Worm (Caenorhabditis elegans) whole organism, late embryonic: Measurements from ENCODE around the gene C01B10.44.
"Not testable (repeated sequence)": the region's sequence is repeated elsewhere in the genome, so short reads cannot be mapped to it uniquely, and the experiment has no call there.

ENCODE experiments used
- C08G9.2 ChIP-seq: sonication (generic microtip); optimal IDR thresholded peaks from 2 replicates; lab custom pipeline; 2016; ENCODE audit warnings: mild to moderate bottlenecking, missing genetic modification characterization, moderate library complexity, missing compliant biosample characterization
- T23F11.4 ChIP-seq: fragments of 200-800 bp; sonication (Bioruptor generic); optimal IDR thresholded peaks from 2 replicates; lab custom pipeline; 2018; ENCODE audit warnings: mild to moderate bottlenecking, missing genetic modification characterization, missing compliant biosample characterization
- ahr-1 ChIP-seq: sonication (generic microtip); optimal IDR thresholded peaks from 2 replicates; lab custom pipeline; 2016; ENCODE audit warnings: missing genetic modification characterization, missing compliant biosample characterization
- ceh-19 ChIP-seq: fragments of 200-800 bp; sonication (Bioruptor generic); optimal IDR thresholded peaks from 2 replicates; lab custom pipeline; 2018; ENCODE audit warnings: mild to moderate bottlenecking, missing genetic modification characterization, missing compliant biosample characterization
- ceh-2 ChIP-seq: sonication (generic microtip); optimal IDR thresholded peaks from 2 replicates; lab custom pipeline; 2016; ENCODE audit warnings: missing genotype, missing genetic modification characterization, missing compliant biosample characterization
- ceh-24 ChIP-seq: sonication (generic microtip); optimal IDR thresholded peaks from 2 replicates; lab custom pipeline; 2016; ENCODE audit warnings: mild to moderate bottlenecking, missing genetic modification characterization, missing compliant biosample characterization
- ceh-30 ChIP-seq: fragments of 150-350 bp; optimal IDR thresholded peaks from 2 replicates; lab custom pipeline; 2014; ENCODE audit warnings: missing biosample characterization, missing genetic modification characterization
- ceh-45 ChIP-seq: fragments of 200-800 bp; sonication (Bioruptor generic); IDR thresholded peaks from 2 replicates; pipeline ENCODE4 v1.3.6; 2022; ENCODE audit warnings: missing genetic modification reagents, missing genetic modification characterization, missing compliant biosample characterization
- ceh-48 ChIP-seq: sonication (generic microtip); optimal IDR thresholded peaks from 2 replicates; lab custom pipeline; 2016; ENCODE audit warnings: missing genetic modification characterization, inconsistent platforms, missing compliant biosample characterization
- che-1 ChIP-seq: sonication (generic microtip); optimal IDR thresholded peaks from 2 replicates; lab custom pipeline; 2016; ENCODE audit warnings: mild to moderate bottlenecking, missing genetic modification characterization, missing compliant biosample characterization
- dve-1 ChIP-seq: sonication (generic microtip); optimal IDR thresholded peaks from 2 replicates; lab custom pipeline; 2017; ENCODE audit warnings: antibody characterized with exemption, mild to moderate bottlenecking, missing genetic modification characterization, missing compliant biosample characterization
- elt-4 ChIP-seq: sonication (generic microtip); optimal IDR thresholded peaks from 2 replicates; lab custom pipeline; 2016; ENCODE audit warnings: missing genetic modification characterization, missing compliant biosample characterization
- eyg-1 ChIP-seq: sonication (generic microtip); optimal IDR thresholded peaks from 2 replicates; lab custom pipeline; 2016; ENCODE audit warnings: missing genotype, missing genetic modification characterization, missing compliant biosample characterization
- fkh-10 ChIP-seq: fragments of 150-350 bp; optimal IDR thresholded peaks from 2 replicates; lab custom pipeline; 2014; ENCODE audit warnings: missing biosample characterization, missing genetic modification reagents, missing genetic modification characterization
- hlh-30 ChIP-seq: sonication (generic microtip); optimal IDR thresholded peaks from 2 replicates; lab custom pipeline; 2017; ENCODE audit warnings: antibody characterized with exemption, missing genetic modification characterization, missing compliant biosample characterization; ENCODE audit not compliant: insufficient read depth
- hlh-6 ChIP-seq: sonication (generic microtip); optimal IDR thresholded peaks from 2 replicates; lab custom pipeline; 2016; ENCODE audit warnings: missing genotype, missing genetic modification characterization, missing compliant biosample characterization
- lim-6 ChIP-seq: sonication (generic microtip); optimal IDR thresholded peaks from 2 replicates; lab custom pipeline; 2016; ENCODE audit warnings: missing genetic modification characterization, missing compliant biosample characterization
- lin-11 ChIP-seq: fragments of 200-800 bp; sonication (Bioruptor generic); optimal IDR thresholded peaks from 2 replicates; lab custom pipeline; 2018; ENCODE audit warnings: mild to moderate bottlenecking, missing genetic modification characterization, missing compliant biosample characterization
- mec-3 ChIP-seq: sonication (generic microtip); optimal IDR thresholded peaks from 2 replicates; lab custom pipeline; 2016; ENCODE audit warnings: borderline replicate concordance, missing genetic modification characterization, missing compliant biosample characterization
- nhr-11 ChIP-seq: fragments of 150-350 bp; optimal IDR thresholded peaks from 2 replicates; lab custom pipeline; 2014; ENCODE audit warnings: missing biosample characterization, missing genetic modification characterization
- npax-4 ChIP-seq: sonication (generic microtip); optimal IDR thresholded peaks from 2 replicates; lab custom pipeline; 2016; ENCODE audit warnings: missing genetic modification characterization, missing compliant biosample characterization
- odd-2 ChIP-seq: sonication (generic microtip); optimal IDR thresholded peaks from 2 replicates; lab custom pipeline; 2017; ENCODE audit warnings: antibody characterized with exemption, mild to moderate bottlenecking, missing genetic modification characterization, missing compliant biosample characterization
- pag-3 ChIP-seq: sonication (generic microtip); optimal IDR thresholded peaks from 2 replicates; lab custom pipeline; 2016; ENCODE audit warnings: missing compliant biosample characterization, missing genetic modification characterization, borderline replicate concordance
- pat-9 ChIP-seq: fragments of 200-800 bp; sonication (Bioruptor generic); optimal IDR thresholded peaks from 2 replicates; lab custom pipeline; 2018; ENCODE audit warnings: mild to moderate bottlenecking, missing genetic modification characterization, moderate library complexity, missing compliant biosample characterization
- pax-1 ChIP-seq: fragments of 150-350 bp; optimal IDR thresholded peaks from 2 replicates; lab custom pipeline; 2014; ENCODE audit warnings: missing biosample characterization, missing genetic modification characterization
- pha-2 ChIP-seq: sonication (generic microtip); optimal IDR thresholded peaks from 2 replicates; lab custom pipeline; 2017; ENCODE audit warnings: mild to moderate bottlenecking, missing genetic modification characterization, missing compliant biosample characterization
- pqm-1 ChIP-seq: sonication (generic microtip); optimal IDR thresholded peaks from 2 replicates; lab custom pipeline; 2016; ENCODE audit warnings: missing genetic modification characterization, missing compliant biosample characterization
- pros-1 ChIP-seq: fragments of 150-350 bp; optimal IDR thresholded peaks from 2 replicates; lab custom pipeline; 2014; ENCODE audit warnings: missing biosample characterization, missing genetic modification reagents, missing genetic modification characterization
- ref-2 ChIP-seq: sonication (generic microtip); optimal IDR thresholded peaks from 2 replicates; lab custom pipeline; 2016; ENCODE audit warnings: missing genetic modification characterization, missing compliant biosample characterization
- rnt-1 ChIP-seq: sonication (generic microtip); optimal IDR thresholded peaks from 2 replicates; lab custom pipeline; 2016; ENCODE audit warnings: missing genetic modification characterization, missing compliant biosample characterization
- tbx-7 ChIP-seq: sonication (generic microtip); optimal IDR thresholded peaks from 2 replicates; lab custom pipeline; 2016; ENCODE audit warnings: missing genotype, missing genetic modification characterization, missing compliant biosample characterization
- ttx-3 ChIP-seq: sonication (generic microtip); optimal IDR thresholded peaks from 2 replicates; lab custom pipeline; 2016; ENCODE audit warnings: missing genetic modification reagents, missing genetic modification characterization, missing compliant biosample characterization
- unc-42 ChIP-seq: sonication (generic microtip); optimal IDR thresholded peaks from 2 replicates; lab custom pipeline; 2016; ENCODE audit warnings: missing genotype, missing genetic modification characterization, missing compliant biosample characterization
- unc-55 ChIP-seq: sonication (generic microtip); optimal IDR thresholded peaks from 2 replicates; lab custom pipeline; 2017; ENCODE audit warnings: missing biosample characterization, missing genetic modification reagents, missing genetic modification characterization
- zip-5 ChIP-seq: sonication (generic microtip); optimal IDR thresholded peaks from 2 replicates; lab custom pipeline; 2016; ENCODE audit warnings: missing genetic modification characterization, missing compliant biosample characterization
- ztf-16 ChIP-seq: sonication (generic microtip); optimal IDR thresholded peaks from 2 replicates; lab custom pipeline; 2017; ENCODE audit warnings: missing genetic modification characterization, missing compliant biosample characterization

C01B10.44 gene

DNA sequence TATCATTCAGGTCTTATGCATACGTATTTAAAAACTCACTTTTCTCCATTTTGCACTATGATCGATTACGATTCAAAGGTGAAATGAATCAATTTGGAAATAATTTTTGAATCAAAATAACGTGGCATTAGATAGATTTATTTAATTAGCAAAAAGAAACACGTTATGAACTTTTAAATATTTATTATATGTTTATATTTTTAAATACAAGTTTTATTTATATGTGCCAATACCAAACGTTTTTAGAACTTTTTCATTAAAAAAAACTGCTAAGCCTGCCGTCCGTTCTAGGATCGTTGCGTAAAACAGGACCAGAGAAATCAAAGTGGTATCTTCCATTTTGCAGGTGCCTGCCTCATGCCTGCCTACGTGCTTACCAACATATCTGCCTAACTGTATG, 26.2 kb upstream of the C01B10.44 start, which contains the start of gene F38A5.6:
Gene F38A5.6 (minus strand): TSS at position 101 of the 400 bp plus-strand sequence.
- no peak for TF ChIP-seq T23F11.4
- no peak for TF ChIP-seq ceh-30 (tag; lab: Kevin White, UChicago)
- no peak for TF ChIP-seq unc-55 (GFP tag; lab: Kevin White, UChicago)
- no peak for TF ChIP-seq lin-11 (tag; lab: Kevin White, UChicago)

DNA sequence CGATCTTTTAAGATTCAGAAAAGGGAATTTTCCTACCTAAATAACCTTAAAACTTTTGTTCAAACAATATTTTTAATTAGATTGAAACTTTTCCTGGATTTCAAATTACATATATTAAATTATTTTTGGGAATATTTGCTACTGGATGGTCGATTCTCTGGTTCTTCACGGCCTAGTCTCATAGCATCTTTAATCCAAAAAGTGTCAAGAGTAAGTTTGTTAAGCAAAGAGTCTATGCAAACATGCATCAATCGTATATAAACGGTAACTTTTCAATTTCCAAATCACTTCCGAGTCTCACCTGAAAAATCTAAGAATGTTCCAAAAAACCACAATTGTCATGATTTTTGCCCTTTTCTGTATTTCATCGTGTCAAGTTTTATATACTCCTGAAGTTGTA, 25.6 kb upstream of the C01B10.44 start, which contains the start of gene nspb-4:
Gene nspb-4 (plus strand): TSS at position 301 of the 400 bp plus-strand sequence.
- TF ChIP-seq pat-9; ceh-30 (tag; lab: Kevin White, UChicago); npax-4 (tag; lab: Kevin White, UChicago): not testable (repeated sequence)

DNA sequence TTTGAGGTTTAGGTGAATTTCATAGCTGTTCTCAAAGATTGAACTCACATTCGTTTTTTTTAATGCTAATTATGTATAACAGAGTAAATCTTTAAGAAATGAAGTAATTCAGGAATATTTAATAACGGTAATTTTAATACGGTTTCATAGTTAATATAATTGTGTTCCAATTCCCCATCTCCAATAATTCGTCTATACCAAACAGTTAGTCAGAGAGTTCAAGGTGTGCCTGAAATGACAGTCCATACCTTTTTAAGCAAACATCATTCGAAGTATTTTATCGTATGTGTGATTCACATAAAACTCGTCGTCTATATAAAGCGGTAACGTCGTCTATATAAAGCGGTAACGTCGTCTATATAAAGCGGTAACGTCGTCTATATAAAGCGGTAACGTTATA, 24.8 kb upstream of the C01B10.44 start, which contains the start of gene nspb-5:
Gene nspb-5 (plus strand): TSS at position 301 of the 400 bp plus-strand sequence.
- not testable (repeated sequence) for TF ChIP-seq odd-2, lim-6, ahr-1 (tag; lab: Kevin White, UChicago)

DNA sequence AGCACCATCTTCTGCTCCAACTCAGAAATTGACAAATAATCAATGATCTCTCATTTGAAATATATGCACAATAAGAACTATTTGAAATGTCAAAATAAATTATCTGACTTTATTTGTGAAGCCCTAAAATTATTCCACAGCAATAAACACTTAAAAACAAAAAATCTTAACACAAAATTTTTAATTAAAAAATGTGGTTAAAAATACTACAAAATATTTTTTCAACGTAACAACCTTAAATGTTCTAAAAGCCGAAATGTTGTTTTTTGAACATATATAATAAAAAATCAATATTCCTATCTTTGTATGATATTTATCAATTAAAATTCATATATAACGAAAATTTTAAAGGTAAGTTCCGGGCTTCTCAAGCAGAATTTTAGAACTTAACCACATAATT, 24.0 kb upstream of the C01B10.44 start, which contains the start of gene F38A5.8:
Gene F38A5.8 (plus strand): TSS at position 301 of the 400 bp plus-strand sequence.
- no peak for TF ChIP-seq nhr-11 (tag; lab: Kevin White, UChicago)
- TF ChIP-seq zip-5 (tag; lab: Kevin White, UChicago): no peak
- TF ChIP-seq unc-42 (tag; lab: Kevin White, UChicago): no peak
- TF ChIP-seq hlh-6 (tag; lab: Kevin White, UChicago): no peak
- TF ChIP-seq ztf-16 (tag; lab: Kevin White, UChicago): no peak
- no peak for TF ChIP-seq ceh-2 (tag; lab: Kevin White, UChicago)
- TF ChIP-seq pax-1 (tag; lab: Kevin White, UChicago): no peak
- TF ChIP-seq T23F11.4: no peak
- no peak for TF ChIP-seq C08G9.2
- TF ChIP-seq tbx-7 (tag; lab: Kevin White, UChicago): no peak

DNA sequence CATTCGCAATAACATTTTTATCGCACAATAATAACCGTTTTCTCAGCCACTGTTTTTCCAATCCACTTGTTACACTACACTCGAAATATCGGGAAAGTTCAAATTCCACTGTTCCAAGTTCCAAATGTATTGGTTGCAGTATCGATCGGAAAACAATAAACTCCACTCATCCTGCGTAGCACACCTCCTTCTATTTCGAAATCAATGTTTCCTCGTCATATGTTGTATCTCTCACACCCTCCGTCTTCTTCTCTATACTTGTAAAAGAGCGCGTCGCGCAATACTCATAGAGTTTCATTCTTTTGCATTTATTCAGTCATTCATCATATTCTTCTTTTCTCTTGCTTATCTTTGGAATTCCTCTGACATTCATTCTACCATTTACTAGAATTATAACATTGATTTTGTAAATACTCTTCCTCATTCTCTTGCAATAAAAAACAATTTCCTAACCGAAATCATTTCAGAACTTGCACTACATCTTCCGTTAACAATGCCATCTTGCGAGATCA, 22.2 kb upstream of the C01B10.44 start, which contains the start of gene sup-36:
Gene sup-36 (plus strand): TSS at position 462 of the 512 bp plus-strand sequence.
- TF ChIP-seq che-1 (tag; lab: Kevin White, UChicago) (no peak), hlh-30 (tag; lab: Kevin White, UChicago) (peak; percentile 5), eyg-1 (no peak), tbx-7 (tag; lab: Kevin White, UChicago) (no peak), elt-4 (no peak), ceh-45 (GFP tag; lab: Robert Waterston, UW) (no peak), ceh-19 (no peak), ref-2 (tag; lab: Kevin White, UChicago) (no peak), pag-3 (tag; lab: Kevin White, UChicago) (no peak), lim-6 (tag; lab: Kevin White, UChicago) (no peak), pros-1 (no peak), mec-3 (tag; lab: Kevin White, UChicago) (no peak), ahr-1 (tag; lab: Kevin White, UChicago) (no peak), rnt-1 (no peak), ceh-48 (tag; lab: Kevin White, UChicago) (peak; percentile 40), dve-1 (no peak)

DNA sequence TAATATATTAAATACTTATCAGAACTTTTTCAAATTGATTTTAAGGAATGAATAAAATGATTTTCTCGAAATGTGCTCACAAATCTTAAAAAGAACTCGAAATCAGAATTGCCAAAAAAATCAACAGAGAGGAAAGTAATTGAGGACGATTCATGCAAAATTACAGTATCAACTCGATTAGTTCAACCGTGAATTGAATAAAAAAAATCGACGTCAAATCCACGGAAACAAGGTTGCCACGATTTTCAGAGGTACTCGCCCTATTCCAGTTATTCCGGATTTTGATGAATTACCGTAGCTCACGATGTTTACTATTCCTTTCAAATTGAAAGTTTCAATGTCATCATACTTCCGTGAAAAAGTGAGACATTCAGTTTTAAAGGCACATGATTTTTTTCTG, 21.1 kb upstream of the C01B10.44 start, which contains the start of gene F15B10.3:
Gene F15B10.3 (plus strand): TSS at position 301 of the 400 bp plus-strand sequence.
- TF ChIP-seq ceh-24 (tag; lab: Kevin White, UChicago) (no peak), ceh-30 (tag; lab: Kevin White, UChicago) (no peak), ceh-45 (GFP tag; lab: Robert Waterston, UW) (no peak), pqm-1 (tag; lab: Kevin White, UChicago) (no peak), eyg-1 (no peak), pag-3 (tag; lab: Kevin White, UChicago) (no peak), lin-11 (tag; lab: Kevin White, UChicago) (no peak), ref-2 (tag; lab: Kevin White, UChicago) (no peak), fkh-10 (GFP tag; lab: Kevin White, UChicago) (no peak), hlh-6 (tag; lab: Kevin White, UChicago) (no peak), npax-4 (tag; lab: Kevin White, UChicago) (no peak), ttx-3 (tag; lab: Kevin White, UChicago) (no peak), pha-2 (tag; lab: Kevin White, UChicago) (no peak)
